Fruit fly (Drosophila melanogaster) whole organism, wandering third instar larva: ENCODE data around the gene Proc.

ENCODE experiments used
- CrebA ChIP-seq: fragments of 200-800 bp; sonication (Bioruptor generic); optimal IDR thresholded peaks from 2 replicates; lab custom pipeline; 2016; ENCODE audit warnings: missing biosample characterization, mild to moderate bottlenecking, missing genetic modification characterization, borderline replicate concordance
- Dfd ChIP-seq: fragments of >200 bp; optimal IDR thresholded peaks from 2 replicates; lab custom pipeline; 2017; ENCODE audit warnings: missing biosample characterization, missing genetic modification characterization
- Hr83 ChIP-seq: fragments of 200-300 bp; sonication (Bioruptor generic); optimal IDR thresholded peaks from 2 replicates; lab custom pipeline; 2016; ENCODE audit warnings: missing biosample characterization, mild to moderate bottlenecking, missing genetic modification characterization, moderate library complexity; ENCODE audit not compliant: poor library complexity, severe bottlenecking
- Myc ChIP-seq: fragments of >200 bp; optimal IDR thresholded peaks from 2 replicates; lab custom pipeline; 2017
- OdsH ChIP-seq: fragments of 200-800 bp; sonication (Bioruptor generic); optimal IDR thresholded peaks from 2 replicates; lab custom pipeline; 2016; ENCODE audit warnings: missing biosample characterization, mild to moderate bottlenecking, missing genetic modification characterization
- dl ChIP-seq, 2 experiments: fragments of 175-275, 200-275 bp in 1 of 2; fragments of 200-275 bp in 1 of 2; sonication (Bioruptor generic); optimal IDR thresholded peaks; lab custom pipeline; 2018; ENCODE audit warnings: mild to moderate bottlenecking in 2 of 2, missing biosample characterization in 2 of 2, missing genetic modification characterization in 2 of 2, moderate library complexity in 2 of 2; ENCODE audit not compliant: partially characterized antibody in 2 of 2, insufficient read depth in 1 of 2
- foxo ChIP-seq, 2 experiments: fragments of 200-800 bp; sonication (Bioruptor generic); optimal IDR thresholded peaks; 2 replicates in 1 of 2; 3 replicates in 1 of 2; lab custom pipeline; 2016 to 2017; ENCODE audit warnings: missing biosample characterization in 2 of 2, missing genetic modification characterization in 2 of 2
- h ChIP-seq: fragments of 200-800 bp; sonication (Bioruptor generic); optimal IDR thresholded peaks from 3 replicates; lab custom pipeline; 2016; ENCODE audit warnings: missing biosample characterization, mild to moderate bottlenecking, missing genetic modification characterization
- pan ChIP-seq: fragments of >200 bp; optimal IDR thresholded peaks from 2 replicates; lab custom pipeline; 2017

- TF ChIP-seq CrebA (no peak), pan (no peak), foxo (GFP tag; optimal IDR thresholded peaks at IDR 0.05; lab: Kevin White, UChicago) (no peak), Hr83 (no peak), h (GFP tag; lab: Kevin White, UChicago) (peak; percentile 54), Myc (lab: Kevin White, UChicago) (no peak), OdsH (GFP tag; lab: Kevin White, UChicago) (peak; percentile 41), dl (GFP tag; optimal IDR thresholded peaks at IDR 0.05; lab: Kevin White, UChicago; ENCODE audit: insufficient read depth in 1 of 2, partially characterized antibody in 2 of 2) (no peak), Dfd (GFP tag; lab: Kevin White, UChicago) (no peak)
Measured at dm6 chr2L:7898581-7898980, 27.3 kb upstream of the Proc start.
